Fruit fly (Drosophila melanogaster): Measurements from ENCODE around the gene CG13023.
A peak's percentile ranks its signal among the peaks of the same experiment; 100 is the strongest.

The CG13023 gene

DNA sequence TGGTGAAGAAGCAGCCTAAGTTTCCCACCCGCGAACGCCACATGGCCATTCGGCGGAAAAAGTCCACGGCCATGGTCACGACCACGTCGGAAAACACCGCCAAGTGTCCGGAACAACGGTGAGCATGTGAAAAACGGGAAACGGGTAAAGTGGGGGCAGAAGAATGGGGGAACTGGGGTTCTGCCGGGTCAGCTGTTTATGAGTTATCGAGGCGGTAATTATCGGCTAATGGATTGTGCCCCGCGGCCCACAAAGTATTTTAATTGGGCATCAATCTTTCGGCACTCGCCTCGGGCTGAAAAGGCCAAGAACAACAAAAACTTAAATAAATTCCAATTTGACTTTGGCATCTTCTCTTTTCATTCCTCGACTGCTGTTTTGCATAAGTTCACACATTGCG lies 40.0 kb downstream of the CG13023 start (continued):
- TF ChIP-seq lab (GFP tag; optimal IDR thresholded peaks at IDR 0.05) = no peak
- TF ChIP-seq Meics (GFP tag; optimal IDR thresholded peaks at IDR 0.05) = no peak
- no peak for TF ChIP-seq CG16779 (GFP tag; IDR thresholded peaks at IDR 0.05)
- no peak for TF ChIP-seq CG11247 (GFP tag; IDR thresholded peaks at IDR 0.05)
- TF ChIP-seq CG12104 (GFP tag; optimal IDR thresholded peaks at IDR 0.05) = no peak
- TF ChIP-seq CG7928 (GFP tag; optimal IDR thresholded peaks at IDR 0.05) = no peak
- peak in 1 of 2 experiments; percentile 4 for TF ChIP-seq crp (GFP tag; optimal IDR thresholded peaks at IDR 0.05)
- TF ChIP-seq CG10565 (GFP tag; optimal IDR thresholded peaks at IDR 0.05) = no peak
- no peak for TF ChIP-seq CG2678 (tag; optimal IDR thresholded peaks at IDR 0.05)
- no peak for TF ChIP-seq Hr51 (GFP tag; optimal IDR thresholded peaks at IDR 0.05)
- TF ChIP-seq Deaf1 (tag; optimal IDR thresholded peaks at IDR 0.05) = no peak
- peak; percentile 73 for TF ChIP-seq CG12769 (tag; optimal IDR thresholded peaks at IDR 0.05)
- TF ChIP-seq org-1 (GFP tag; optimal IDR thresholded peaks at IDR 0.05) = peak; percentile 25
- no peak for TF ChIP-seq HLH54F (GFP tag; optimal IDR thresholded peaks at IDR 0.05)
- TF ChIP-seq knrl (GFP tag; IDR thresholded peaks at IDR 0.05; ENCODE audit: partially characterized antibody) = no peak
- 0 out of 2 replicates have a peak, but pooled peaks have one; percentile 25 for TF ChIP-seq CG10321 (GFP tag; IDR thresholded peaks at IDR 0.05)
- no peak for TF ChIP-seq Lhr (GFP tag; optimal IDR thresholded peaks at IDR 0.05)
- TF ChIP-seq CG15269 (tag; optimal IDR thresholded peaks at IDR 0.05) = no peak
- no peak for TF ChIP-seq jigr1 (GFP tag; IDR thresholded peaks at IDR 0.05)
- TF ChIP-seq CG7987 (GFP tag; optimal IDR thresholded peaks at IDR 0.05) = no peak
- no peak for TF ChIP-seq Hsf (GFP tag; optimal IDR thresholded peaks at IDR 0.05)
- TF ChIP-seq pan (optimal IDR thresholded peaks at IDR 0.05) = no peak
- no peak for TF ChIP-seq pan (GFP tag; optimal IDR thresholded peaks at IDR 0.05 in 1 of 2, IDR thresholded peaks at IDR 0.05 in 1 of 2)
- TF ChIP-seq emc (GFP tag; optimal IDR thresholded peaks at IDR 0.05) = no peak
- no peak for TF ChIP-seq CG2202 (tag; optimal IDR thresholded peaks at IDR 0.05)
- peak; percentile 65; the same call in 1 of the 2 replicates for TF ChIP-seq crol (GFP tag; IDR thresholded peaks at IDR 0.05)
- no peak for TF ChIP-seq CG12155 (GFP tag; optimal IDR thresholded peaks at IDR 0.05)
- TF ChIP-seq ro (GFP tag; IDR thresholded peaks at IDR 0.05) = no peak
- no peak for TF ChIP-seq CG11696 (GFP tag; IDR thresholded peaks at IDR 0.05)
- TF ChIP-seq nerfin-1 (tag; optimal IDR thresholded peaks at IDR 0.05) = no peak
- no peak for TF ChIP-seq CG8388 (GFP tag; optimal IDR thresholded peaks at IDR 0.05)
- no peak for TF ChIP-seq CG15011 (GFP tag; optimal IDR thresholded peaks at IDR 0.05)
- TF ChIP-seq dysf (GFP tag; IDR thresholded peaks at IDR 0.05) = no peak
- no peak for TF ChIP-seq Ada2b (GFP tag; IDR thresholded peaks at IDR 0.05)
- TF ChIP-seq en (GFP tag; optimal IDR thresholded peaks at IDR 0.05) = no peak
- TF ChIP-seq CG13775 (GFP tag; optimal IDR thresholded peaks at IDR 0.05) = no peak
- no peak for TF ChIP-seq CG8765 (GFP tag; IDR thresholded peaks at IDR 0.05)
- TF ChIP-seq CG17912 (GFP tag; optimal IDR thresholded peaks at IDR 0.05) = no peak
- TF ChIP-seq Ssrp (tag; optimal IDR thresholded peaks at IDR 0.05) = no peak
- no peak for TF ChIP-seq Taf1 (GFP tag; IDR thresholded peaks at IDR 0.05)
- TF ChIP-seq onecut (GFP tag; IDR thresholded peaks at IDR 0.05) = no peak
- TF ChIP-seq Dfd (GFP tag; optimal IDR thresholded peaks at IDR 0.05) = no peak
- TF ChIP-seq CG10959 (GFP tag; IDR thresholded peaks at IDR 0.05) = no peak
- TF ChIP-seq Xbp1 (GFP tag; optimal IDR thresholded peaks at IDR 0.05) = no peak
- TF ChIP-seq sob (GFP tag; IDR thresholded peaks at IDR 0.05) = no peak
- no peak for TF ChIP-seq CG9797 (GFP tag; optimal IDR thresholded peaks at IDR 0.05)
- TF ChIP-seq Camta (GFP tag; optimal IDR thresholded peaks at IDR 0.05) = no peak
- peak; percentile 78 for TF ChIP-seq sd (tag; optimal IDR thresholded peaks at IDR 0.05)
- TF ChIP-seq pfk (GFP tag; optimal IDR thresholded peaks at IDR 0.05) = no peak
- no peak for TF ChIP-seq CG30403 (GFP tag; optimal IDR thresholded peaks at IDR 0.05)
- TF ChIP-seq CG11456 (GFP tag; IDR thresholded peaks at IDR 0.05) = 0 out of 3 replicates have a peak, but pooled peaks have one; percentile 12
- TF ChIP-seq CG17568 (GFP tag; optimal IDR thresholded peaks at IDR 0.05) = no peak
